Worm (Caenorhabditis elegans): ENCODE measurements around the gene spt-4.
A peak's percentile ranks its signal among the peaks of the same experiment; 100 is the strongest.

The spt-4 gene

ce11 chrIII:65626-65937 is 4.0 kb downstream of the spt-4 start:
- peak; percentile 24 for TF ChIP-seq lin-39 (tag; optimal IDR thresholded peaks at IDR 0.05)
- TF ChIP-seq snpc-4 (tag; optimal IDR thresholded peaks at IDR 0.05), result no peak
- no peak for TF ChIP-seq lsy-12 (tag; optimal IDR thresholded peaks at IDR 0.05)

ce11 chrIII:64747-65625 is 4.6 kb downstream of the spt-4 start:
- TF ChIP-seq ama-1 (optimal IDR thresholded peaks at IDR 0.05) (peak; percentile 80), nfya-1 (tag; optimal IDR thresholded peaks at IDR 0.05; ENCODE audit: insufficient read depth) (no peak)

ce11 chrIII:63584-64316 is 5.8 kb downstream of the spt-4 start:
- TF ChIP-seq ama-1 (optimal IDR thresholded peaks at IDR 0.05), result peak; percentile 67
- no peak for TF ChIP-seq lsy-12 (tag; optimal IDR thresholded peaks at IDR 0.05)
- peak; percentile 17 for TF ChIP-seq tbx-2 (tag; optimal IDR thresholded peaks at IDR 0.05)
- TF ChIP-seq ZK546.5 (tag; optimal IDR thresholded peaks at IDR 0.05), result no peak

- TF ChIP-seq snpc-4 (tag; optimal IDR thresholded peaks at IDR 0.05) (no peak), elt-2 (tag; optimal IDR thresholded peaks at IDR 0.05) (no peak), ama-1 (optimal IDR thresholded peaks at IDR 0.05) (peak; percentile 41), lin-15B (tag; optimal IDR thresholded peaks at IDR 0.05) (no peak), nhr-67 (tag; optimal IDR thresholded peaks at IDR 0.05) (no peak), eor-1 (tag; optimal IDR thresholded peaks at IDR 0.05) (no peak), ztf-4 (tag; optimal IDR thresholded peaks at IDR 0.05) (no peak), ZK546.5 (tag; optimal IDR thresholded peaks at IDR 0.05) (no peak), daf-12 (tag; optimal IDR thresholded peaks at IDR 0.05) (no peak), ztf-11 (tag; optimal IDR thresholded peaks at IDR 0.05) (no peak), pha-4 (tag; optimal IDR thresholded peaks at IDR 0.05) (peak; percentile 34), nhr-12 (tag; optimal IDR thresholded peaks at IDR 0.05) (no peak), elt-3 (tag; optimal IDR thresholded peaks at IDR 0.05) (peak in 1 of 3 experiments; percentile 78), nhr-23 (tag; optimal IDR thresholded peaks at IDR 0.05) (peak; percentile 1), nhr-25 (tag; optimal IDR thresholded peaks at IDR 0.05) (no peak), tbx-2 (tag; optimal IDR thresholded peaks at IDR 0.05) (peak; percentile 58), nhr-43 (tag; optimal IDR thresholded peaks at IDR 0.05; ENCODE audit: poor library complexity, severe bottlenecking) (peak; percentile 10), fkh-2 (tag; optimal IDR thresholded peaks at IDR 0.05) (no peak), nhr-76 (tag; optimal IDR thresholded peaks at IDR 0.05) (no peak), zag-1 (tag; optimal IDR thresholded peaks at IDR 0.05) (peak; percentile 28), lin-39 (tag; optimal IDR thresholded peaks at IDR 0.05) (peak; percentile 13), fkh-10 (GFP tag; optimal IDR thresholded peaks at IDR 0.05) (no peak), skn-1 (tag; optimal IDR thresholded peaks at IDR 0.05) (no peak), nhr-11 (tag; optimal IDR thresholded peaks at IDR 0.05) (no peak)
Measured at ce11 chrIII:62383-62873, 7.1 kb downstream of the spt-4 start.

ce11 chrIII:61045-61444 is 8.5 kb downstream of the spt-4 start, which contains the start of gene btb-5:
btb-5 (minus strand) TSS chrIII:61145.
- TF ChIP-seq nhr-12 (tag; optimal IDR thresholded peaks at IDR 0.05) (no peak), nhr-28 (tag; optimal IDR thresholded peaks at IDR 0.05) (no peak), lsy-12 (tag; optimal IDR thresholded peaks at IDR 0.05) (no peak), ztf-4 (tag; optimal IDR thresholded peaks at IDR 0.05) (no peak), nhr-237 (tag; optimal IDR thresholded peaks at IDR 0.05) (no peak), nhr-23 (tag; optimal IDR thresholded peaks at IDR 0.05) (no peak), nhr-77 (tag; optimal IDR thresholded peaks at IDR 0.05) (no peak), zag-1 (tag; optimal IDR thresholded peaks at IDR 0.05) (no peak), jun-1 (tag; optimal IDR thresholded peaks at IDR 0.05) (no peak), fkh-2 (tag; optimal IDR thresholded peaks at IDR 0.05) (no peak), fkh-10 (GFP tag; optimal IDR thresholded peaks at IDR 0.05) (no peak), unc-62 (GFP tag; optimal IDR thresholded peaks at IDR 0.05) (no peak), snpc-4 (tag; optimal IDR thresholded peaks at IDR 0.05) (no peak), sea-2 (GFP tag; optimal IDR thresholded peaks at IDR 0.05) (no peak), ceh-28 (tag; optimal IDR thresholded peaks at IDR 0.05) (no peak), ztf-11 (tag; optimal IDR thresholded peaks at IDR 0.05) (no peak), lin-15B (tag; optimal IDR thresholded peaks at IDR 0.05) (no peak), egl-27 (tag; optimal IDR thresholded peaks at IDR 0.05) (no peak)

Measured in whole organism, L3 larva.